Fruit fly (Drosophila melanogaster) whole organism, prepupa: ENCODE data around the gene fzo.

ENCODE experiments used
- Blimp-1 ChIP-seq: fragments of 200-800 bp; sonication (Bioruptor generic); optimal IDR thresholded peaks from 3 replicates; lab custom pipeline; 2017; ENCODE audit warnings: missing biosample characterization, missing genetic modification characterization, mild to moderate bottlenecking, moderate library complexity, missing genetic modification reagents
- CG34406 ChIP-seq: fragments of 200-800 bp; sonication (Bioruptor generic); optimal IDR thresholded peaks from 3 replicates; lab custom pipeline; 2016; ENCODE audit warnings: missing biosample characterization, missing genetic modification characterization
- CG6163 ChIP-seq: fragments of 200-800 bp; sonication (Bioruptor generic); IDR thresholded peaks from 3 replicates; pipeline ENCODE4 v1.3.6; 2022; ENCODE audit warnings: missing biosample characterization, missing genetic modification characterization
- CG6808 ChIP-seq: fragments of 200-800 bp; sonication (Bioruptor generic); optimal IDR thresholded peaks from 3 replicates; lab custom pipeline; 2017; ENCODE audit warnings: missing biosample characterization, missing genetic modification characterization, mild to moderate bottlenecking, moderate library complexity, missing genetic modification reagents
- CG7368 ChIP-seq: fragments of 200-800 bp; sonication (Bioruptor generic); optimal IDR thresholded peaks from 3 replicates; lab custom pipeline; 2016; ENCODE audit warnings: missing biosample characterization, missing genetic modification characterization
- CG9139 ChIP-seq: fragments of 200-800 bp; sonication (Bioruptor generic); optimal IDR thresholded peaks from 3 replicates; lab custom pipeline; 2017; ENCODE audit warnings: missing biosample characterization, mild to moderate bottlenecking, missing genetic modification characterization
- Eip78C ChIP-seq: fragments of 200-800 bp; sonication (Bioruptor generic); peaks from one replicate; lab custom pipeline; 2016; ENCODE audit warnings: missing biosample characterization, missing genetic modification characterization
- Ets21C ChIP-seq: fragments of 200-800 bp; sonication (Bioruptor generic); optimal IDR thresholded peaks from 3 replicates; lab custom pipeline; 2016; ENCODE audit warnings: missing biosample characterization, missing genetic modification characterization
- Gug ChIP-seq: fragments of 200-800 bp; sonication (Bioruptor generic); IDR thresholded peaks from 2 replicates; pipeline ENCODE4 v1.3.6; 2022; ENCODE audit warnings: missing biosample characterization, missing genetic modification characterization
- Hr38 ChIP-seq: sonication (Bioruptor generic); optimal IDR thresholded peaks from 2 replicates; lab custom pipeline; 2016; ENCODE audit warnings: missing biosample characterization, missing genetic modification characterization
- Sox102F ChIP-seq: fragments of 200-800 bp; sonication (Bioruptor generic); optimal IDR thresholded peaks from 2 replicates; lab custom pipeline; 2016; ENCODE audit warnings: missing biosample characterization, mild to moderate bottlenecking, missing genetic modification characterization
- lz ChIP-seq: fragments of 200-800 bp; sonication (Bioruptor generic); optimal IDR thresholded peaks from 3 replicates; lab custom pipeline; 2016; ENCODE audit warnings: missing biosample characterization, missing genetic modification characterization
- pdm3 ChIP-seq: fragments of 200-800 bp; sonication (Bioruptor generic); optimal IDR thresholded peaks from 3 replicates; lab custom pipeline; 2016; ENCODE audit warnings: missing biosample characterization, missing genetic modification characterization
- svp ChIP-seq: fragments of 200-800 bp; sonication (Bioruptor generic); peaks from one replicate; lab custom pipeline; 2016; ENCODE audit warnings: missing biosample characterization, missing genetic modification characterization

DNA sequence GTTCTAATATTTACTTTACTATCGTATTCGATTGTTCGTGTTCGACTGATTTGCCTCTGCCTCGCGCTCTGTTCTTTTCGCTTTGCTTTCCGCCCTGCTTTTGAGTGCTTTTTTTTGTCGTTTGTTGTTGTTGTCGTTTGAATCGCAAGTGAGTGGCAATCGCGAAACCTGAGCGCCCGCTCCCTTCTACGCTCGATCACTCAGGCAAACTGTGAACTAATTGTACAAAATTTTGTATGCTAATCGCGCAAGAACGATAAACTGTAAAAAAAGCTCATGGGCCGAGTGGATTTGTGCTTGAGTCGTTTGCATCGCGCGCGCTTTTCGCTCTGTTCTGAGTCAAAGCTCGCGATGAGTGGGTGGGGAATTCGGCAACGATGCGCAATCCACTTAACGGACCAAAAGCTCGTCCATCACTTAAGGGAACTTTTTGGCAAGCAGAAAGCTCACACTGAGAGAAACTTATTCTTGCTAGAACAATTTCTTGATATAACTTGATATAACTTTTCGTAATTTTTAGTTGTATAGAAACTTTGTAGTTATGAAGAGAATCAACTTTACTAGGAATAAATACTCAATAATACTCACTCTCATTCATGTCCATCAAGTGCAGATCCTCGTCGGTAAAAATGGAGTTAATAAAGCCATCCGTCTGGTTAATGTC, 12.6 kb downstream of the fzo start:
- TF ChIP-seq CG6808 (GFP tag; lab: Kevin White, UChicago) (no peak), CG34406 (GFP tag; lab: Kevin White, UChicago) (no peak), lz (peak; percentile 70), pdm3 (GFP tag; lab: Kevin White, UChicago) (no peak), CG7368 (GFP tag; lab: Kevin White, UChicago) (peak; percentile 10), Blimp-1 (no peak), CG9139 (GFP tag; lab: Kevin White, UChicago) (no peak), Gug (GFP tag; lab: Robert Waterston, UW) (no peak), Sox102F (GFP tag; lab: Kevin White, UChicago) (peak; percentile 44), CG6163 (GFP tag; lab: Robert Waterston, UW) (0 out of 3 replicates have a peak, but pooled peaks have one; percentile 20), Eip78C (GFP tag; lab: Kevin White, UChicago) (peak; percentile 80), Hr38 (no peak), svp (GFP tag; lab: Kevin White, UChicago) (peak; percentile 88), Ets21C (GFP tag; lab: Kevin White, UChicago) (no peak)
